Fruit fly (Drosophila melanogaster): ENCODE measurements around the gene spn-D.

The spn-D gene

DNA sequence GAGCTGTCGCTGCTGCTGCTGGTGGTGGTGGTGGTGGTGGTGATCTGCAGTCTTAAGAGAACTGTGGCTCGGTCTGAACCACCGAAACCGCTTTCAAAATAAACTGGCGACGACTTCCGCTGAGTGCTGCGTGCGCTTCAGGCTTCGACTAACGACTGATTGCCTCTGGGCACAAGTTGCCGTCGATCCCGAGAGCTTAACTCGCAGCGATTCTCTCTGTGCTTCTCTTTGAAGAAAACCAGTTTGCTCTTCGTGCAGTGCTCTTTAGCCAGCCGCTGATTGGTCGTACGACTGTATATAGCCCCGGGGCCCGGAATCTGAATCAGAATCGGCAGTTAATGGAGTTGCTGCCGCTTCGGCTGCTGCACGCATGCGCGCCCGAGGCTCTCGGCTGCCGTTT lies 28.6 kb downstream of the spn-D start, which contains the start of gene Ser:
Gene Ser (minus strand): TSS at position 162 of the 400 bp plus-strand sequence.
- TF ChIP-seq CG6163 (GFP tag; IDR thresholded peaks at IDR 0.05) (no peak), CG6808 (GFP tag; optimal IDR thresholded peaks at IDR 0.05) (peak; percentile 49), CG8119 (GFP tag; IDR thresholded peaks at IDR 0.05) (0 out of 3 replicates have a peak, but pooled peaks have one; percentile 34), OdsH (GFP tag; optimal IDR thresholded peaks at IDR 0.05) (no peak), CG11762 (GFP tag; optimal IDR thresholded peaks at IDR 0.05; ENCODE audit: insufficient read depth) (no peak), svp (GFP tag) (peak; percentile 63), Sox14 (GFP tag; optimal IDR thresholded peaks at IDR 0.05) (no peak), Eip78C (GFP tag) (peak; percentile 50), eg (GFP tag; IDR thresholded peaks at IDR 0.05) (peak; percentile 46; the same call in 1 of the 3 replicates), CG7368 (GFP tag; optimal IDR thresholded peaks at IDR 0.05) (peak; percentile 18), fd59A (GFP tag; optimal IDR thresholded peaks at IDR 0.05) (no peak), CG9139 (GFP tag; optimal IDR thresholded peaks at IDR 0.05) (peak; percentile 15), ss (GFP tag; optimal IDR thresholded peaks at IDR 0.05) (peak; percentile 22 to 86), net (GFP tag; optimal IDR thresholded peaks at IDR 0.05) (no peak), CG16779 (tag; optimal IDR thresholded peaks at IDR 0.05) (peak; percentile 47), dsx (GFP tag; optimal IDR thresholded peaks at IDR 0.05; ENCODE audit: poor library complexity, severe bottlenecking) (peak; percentile 40), CG3919 (GFP tag; optimal IDR thresholded peaks at IDR 0.05) (no peak), fd85E (GFP tag; optimal IDR thresholded peaks at IDR 0.05) (no peak), CG1621 (tag; optimal IDR thresholded peaks at IDR 0.05) (peak; percentile 55), acj6 (GFP tag; optimal IDR thresholded peaks at IDR 0.05) (no peak), CG6854 (GFP tag; optimal IDR thresholded peaks at IDR 0.05) (peak; percentile 57)

DNA sequence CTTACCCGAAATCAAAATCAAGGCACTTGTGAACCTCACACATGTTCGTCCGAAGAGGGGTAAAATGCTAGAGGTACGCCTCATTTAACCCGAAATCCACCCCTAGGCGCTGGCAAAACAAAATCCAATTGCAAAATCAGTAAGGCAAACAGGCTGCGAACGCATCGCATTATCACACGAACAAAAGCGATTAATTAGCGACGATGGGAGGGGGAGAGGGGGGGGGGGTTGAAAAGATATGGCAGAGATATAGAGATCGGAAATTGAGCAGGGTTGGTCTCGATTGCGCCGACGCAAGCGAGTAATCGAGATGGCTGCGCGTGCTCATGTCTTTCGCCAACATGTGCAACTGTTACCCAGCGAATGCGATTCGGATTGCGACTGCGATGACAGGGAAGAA lies 31.4 kb downstream of the spn-D start:
- no peak for TF ChIP-seq CG7368 (GFP tag; optimal IDR thresholded peaks at IDR 0.05)
- no peak for TF ChIP-seq CG32006 (GFP tag; optimal IDR thresholded peaks at IDR 0.05)
- no peak for TF ChIP-seq spab (GFP tag; optimal IDR thresholded peaks at IDR 0.05)
- no peak for TF ChIP-seq ss (GFP tag; optimal IDR thresholded peaks at IDR 0.05)
- TF ChIP-seq CG1621 (tag; optimal IDR thresholded peaks at IDR 0.05): no peak
- TF ChIP-seq Met (GFP tag; optimal IDR thresholded peaks at IDR 0.05): no peak
- TF ChIP-seq Gug (GFP tag; IDR thresholded peaks at IDR 0.05): no peak
- TF ChIP-seq topi (GFP tag; optimal IDR thresholded peaks at IDR 0.05): no peak
- no peak for TF ChIP-seq CG31627 (GFP tag; optimal IDR thresholded peaks at IDR 0.05)

DNA sequence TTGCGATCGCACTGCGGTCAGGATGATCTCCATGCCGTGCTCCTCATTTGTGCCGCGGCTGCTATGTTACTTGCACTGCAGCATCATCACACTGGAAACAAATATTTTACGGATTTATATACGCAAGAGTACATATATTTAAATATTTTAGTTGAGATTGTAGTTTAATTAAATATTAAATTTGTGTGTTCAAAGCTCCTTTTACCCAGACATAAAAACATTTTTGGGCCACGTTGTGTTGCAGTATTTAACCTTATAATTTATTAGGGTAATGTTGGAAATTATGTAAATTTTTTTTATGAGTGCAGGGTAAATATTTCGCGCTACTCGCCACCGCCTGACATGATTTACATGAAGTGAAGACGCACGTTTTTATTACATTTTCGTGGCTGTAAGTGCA lies 32.1 kb downstream of the spn-D start:
- TF ChIP-seq dac (GFP tag; optimal IDR thresholded peaks at IDR 0.05) (no peak), lz (GFP tag; optimal IDR thresholded peaks at IDR 0.05) (peak; percentile 15), CG11762 (GFP tag; optimal IDR thresholded peaks at IDR 0.05; ENCODE audit: insufficient read depth) (no peak), acj6 (GFP tag; optimal IDR thresholded peaks at IDR 0.05) (peak; percentile 44), fkh (GFP tag; optimal IDR thresholded peaks at IDR 0.05) (no peak), topi (GFP tag; optimal IDR thresholded peaks at IDR 0.05) (peak; percentile 26), Hr4 (GFP tag; optimal IDR thresholded peaks at IDR 0.05) (peak; percentile 27), eg (GFP tag; IDR thresholded peaks at IDR 0.05) (no peak), CG10669 (GFP tag; optimal IDR thresholded peaks at IDR 0.05) (peak; percentile 40), svp (GFP tag) (peak; percentile 73), CG15336 (GFP tag; IDR thresholded peaks at IDR 0.05) (no peak), Ets96B (tag; optimal IDR thresholded peaks at IDR 0.05) (peak; percentile 49), Blimp-1 (GFP tag; optimal IDR thresholded peaks at IDR 0.05) (no peak), CG9139 (GFP tag; optimal IDR thresholded peaks at IDR 0.05) (peak; percentile 6), Hr39 (GFP tag; optimal IDR thresholded peaks at IDR 0.05) (peak; percentile 6), CG6276 (GFP tag; optimal IDR thresholded peaks at IDR 0.05) (no peak), fd59A (GFP tag; optimal IDR thresholded peaks at IDR 0.05) (peak; percentile 10), CG1621 (tag; optimal IDR thresholded peaks at IDR 0.05) (peak; percentile 11), pdm3 (GFP tag; optimal IDR thresholded peaks at IDR 0.05) (peak; percentile 24), CG32006 (GFP tag; optimal IDR thresholded peaks at IDR 0.05) (peak; percentile 4), CG4318 (GFP tag; optimal IDR thresholded peaks at IDR 0.05) (no peak), CG6808 (GFP tag; optimal IDR thresholded peaks at IDR 0.05) (peak; percentile 52), dsx (GFP tag; optimal IDR thresholded peaks at IDR 0.05; ENCODE audit: poor library complexity, severe bottlenecking) (peak; percentile 38), CG10631 (GFP tag; optimal IDR thresholded peaks at IDR 0.05) (peak; percentile 48), esn (GFP tag; optimal IDR thresholded peaks at IDR 0.05) (peak; percentile 40), Ets21C (GFP tag; optimal IDR thresholded peaks at IDR 0.05) (no peak), CG3032 (tag; optimal IDR thresholded peaks at IDR 0.05) (peak; percentile 39), vri (GFP tag; optimal IDR thresholded peaks at IDR 0.05) (no peak), CG6163 (GFP tag; IDR thresholded peaks at IDR 0.05) (0 out of 3 replicates have a peak, but pooled peaks have one; percentile 21), OdsH (GFP tag; optimal IDR thresholded peaks at IDR 0.05) (peak; percentile 35), Sox15 (GFP tag; optimal IDR thresholded peaks at IDR 0.05) (no peak), Lpt (GFP tag; optimal IDR thresholded peaks at IDR 0.05) (no peak), spab (GFP tag; optimal IDR thresholded peaks at IDR 0.05) (peak; percentile 40)

Data from whole organism, prepupa.